Worm (Caenorhabditis elegans) whole organism, L4 larva: ENCODE results near the gene C56E6.4.

Experiments used
- Y5F2A.4 ChIP-seq: fragments of 200-800 bp; sonication (Bioruptor generic); optimal IDR thresholded peaks from 2 replicates; lab custom pipeline; 2018; ENCODE audit warnings: mild to moderate bottlenecking, missing genetic modification characterization, missing compliant biosample characterization
- lin-15B ChIP-seq: fragments of 150-350 bp; sonication (generic microtip); optimal IDR thresholded peaks from 3 replicates; lab custom pipeline; 2014; ENCODE audit warnings: missing biosample characterization, missing genetic modification characterization
- skn-1 ChIP-seq: fragments of 150-350 bp; optimal IDR thresholded peaks from 2 replicates; lab custom pipeline; 2014; ENCODE audit warnings: missing biosample characterization, missing genetic modification characterization
- tag-97 ChIP-seq: fragments of 200-800 bp; sonication (Bioruptor generic); IDR thresholded peaks from 2 replicates; pipeline ENCODE4 v1.3.6; 2022; ENCODE audit warnings: missing genetic modification characterization, missing compliant biosample characterization

ce11 chrII:6496496-6496895 lies 32.0 kb downstream of the C56E6.4 start:
- no peak for TF ChIP-seq tag-97 (GFP tag; lab: Robert Waterston, UW)
- TF ChIP-seq Y5F2A.4 (GFP tag; lab: Kevin White, UChicago) = no peak
- TF ChIP-seq lin-15B = no peak
- TF ChIP-seq skn-1 (tag; lab: Kevin White, UChicago) = no peak
